Fruit fly (Drosophila melanogaster): Measurements from ENCODE around the gene ato.

Gene ato

dm6 chr3R:8316344-8317105 is 38.7 kb downstream of the ato start, which contains the start of gene Coq2:
TSS of gene Coq2 (minus strand) at chr3R:8316543.
- no peak for TF ChIP-seq Sin3A (optimal IDR thresholded peaks at IDR 0.05)

- TF ChIP-seq ttk (optimal IDR thresholded peaks at IDR 0.05) (no peak), psq (optimal IDR thresholded peaks at IDR 0.05) (no peak), Myc (optimal IDR thresholded peaks at IDR 0.05) (no peak), insv (optimal IDR thresholded peaks at IDR 0.05) (no peak), Sin3A (optimal IDR thresholded peaks at IDR 0.05) (no peak), h (optimal IDR thresholded peaks at IDR 0.05) (no peak)
Observed at dm6 chr3R:8317215-8317614, 39.4 kb downstream of the ato start, which contains the start of gene Ctr1B. TSS of gene Ctr1B (plus strand) at chr3R:8317612.

- no peak for TF ChIP-seq h (optimal IDR thresholded peaks at IDR 0.05)
- no peak for TF ChIP-seq insv (optimal IDR thresholded peaks at IDR 0.05)
- no peak for TF ChIP-seq psq (optimal IDR thresholded peaks at IDR 0.05)
- TF ChIP-seq Myc (optimal IDR thresholded peaks at IDR 0.05) = no peak
- TF ChIP-seq Sin3A (optimal IDR thresholded peaks at IDR 0.05) = no peak
- no peak for TF ChIP-seq ttk (optimal IDR thresholded peaks at IDR 0.05)
Observed at dm6 chr3R:8317709-8318335, 40.0 kb downstream of the ato start.

- TF ChIP-seq h (optimal IDR thresholded peaks at IDR 0.05) (no peak), insv (optimal IDR thresholded peaks at IDR 0.05) (no peak), psq (optimal IDR thresholded peaks at IDR 0.05) (no peak), Myc (optimal IDR thresholded peaks at IDR 0.05) (no peak), Sin3A (optimal IDR thresholded peaks at IDR 0.05) (no peak), ttk (optimal IDR thresholded peaks at IDR 0.05) (no peak)
Observed at dm6 chr3R:8321447-8321846, 43.6 kb downstream of the ato start, which contains the start of gene Or85a. TSS of gene Or85a (plus strand) at chr3R:8321747.

dm6 chr3R:8324016-8324415 is 46.2 kb downstream of the ato start, which contains the start of gene CG7443:
TSS of gene CG7443 (plus strand) at chr3R:8324316.
- no peak for TF ChIP-seq h (optimal IDR thresholded peaks at IDR 0.05)
- TF ChIP-seq insv (optimal IDR thresholded peaks at IDR 0.05) = no peak

- no peak for TF ChIP-seq h (optimal IDR thresholded peaks at IDR 0.05)
- TF ChIP-seq psq (optimal IDR thresholded peaks at IDR 0.05) = no peak
Observed at dm6 chr3R:8326884-8327283, 49.0 kb downstream of the ato start.

- TF ChIP-seq h (optimal IDR thresholded peaks at IDR 0.05) (no peak), insv (optimal IDR thresholded peaks at IDR 0.05) (no peak), ttk (optimal IDR thresholded peaks at IDR 0.05) (no peak), psq (optimal IDR thresholded peaks at IDR 0.05) (no peak), Sin3A (optimal IDR thresholded peaks at IDR 0.05) (no peak), Myc (optimal IDR thresholded peaks at IDR 0.05) (no peak)
Observed at dm6 chr3R:8327967-8328789, 50.3 kb downstream of the ato start.

All from Kc167 (cell line).